Worm (Caenorhabditis elegans): ENCODE data around the gene far-3.

DNA sequence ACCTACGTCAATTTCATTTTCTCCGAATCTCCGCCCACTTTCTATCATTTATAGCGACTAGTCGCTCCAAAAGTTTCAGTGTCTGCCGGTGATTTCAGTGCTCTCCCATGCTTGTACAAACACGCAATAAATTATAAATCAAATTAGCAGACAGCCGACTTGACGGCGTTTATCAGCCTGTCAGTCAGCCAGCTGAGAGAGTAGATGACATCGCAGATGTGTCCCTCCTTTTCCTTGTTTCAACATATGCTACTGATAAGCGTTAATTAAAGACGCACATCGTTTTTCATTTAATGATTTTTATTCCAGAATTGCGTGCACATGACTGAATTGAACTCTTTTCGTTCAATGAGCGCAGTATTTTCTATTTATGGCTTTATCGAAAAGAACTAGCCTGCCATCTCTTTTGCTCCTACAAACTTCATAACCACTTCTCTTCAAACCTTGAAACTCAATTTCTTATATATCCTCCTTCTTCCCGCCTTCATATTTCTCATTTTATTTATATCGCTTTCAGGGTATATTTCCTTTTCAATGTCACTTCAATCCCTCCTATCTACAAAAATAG lies 46.0 kb upstream of the far-3 start, which contains the start of gene lap-2:
- TF ChIP-seq lin-39 (tag; optimal IDR thresholded peaks at IDR 0.05) (no peak), elt-2 (tag; optimal IDR thresholded peaks at IDR 0.05) (peak; percentile 91), unc-130 (tag; optimal IDR thresholded peaks at IDR 0.05) (no peak), egl-13 (tag; optimal IDR thresholded peaks at IDR 0.05) (no peak), elt-3 (tag; optimal IDR thresholded peaks at IDR 0.05) (no peak), ztf-4 (tag; optimal IDR thresholded peaks at IDR 0.05) (no peak), nhr-90 (tag; optimal IDR thresholded peaks at IDR 0.05; ENCODE audit: poor library complexity) (no peak), fkh-10 (GFP tag; optimal IDR thresholded peaks at IDR 0.05) (no peak), efl-1 (optimal IDR thresholded peaks at IDR 0.05) (no peak), efl-1 (GFP tag; optimal IDR thresholded peaks at IDR 0.05 in 1 of 2) (peak in 1 of 2 experiments; percentile 6)
